Worm (Caenorhabditis elegans) whole organism, late embryonic: ENCODE data around the gene ZK867.2.

Experiments
- ceh-2 ChIP-seq: sonication (generic microtip); optimal IDR thresholded peaks from 2 replicates; lab custom pipeline; 2016; ENCODE audit warnings: missing genotype, missing genetic modification characterization, missing compliant biosample characterization
- ceh-22 ChIP-seq: sonication (generic microtip); optimal IDR thresholded peaks from 2 replicates; lab custom pipeline; 2017; ENCODE audit warnings: missing biosample characterization, missing genetic modification characterization
- ceh-30 ChIP-seq: fragments of 150-350 bp; optimal IDR thresholded peaks from 2 replicates; lab custom pipeline; 2014; ENCODE audit warnings: missing biosample characterization, missing genetic modification characterization

- TF ChIP-seq ceh-2 (tag; lab: Kevin White, UChicago) (no peak), ceh-30 (tag; lab: Kevin White, UChicago) (no peak), ceh-22 (no peak)
Measured at ce11 chrX:7177341-7177740, 29.2 kb upstream of the ZK867.2 start, which contains the start of gene F43E12.1.
